Fruit fly (Drosophila melanogaster) whole organism, embryonic: ENCODE measurements around the gene eIF3d1.

Experiments used
- Ada2b ChIP-seq: fragments of 200-800 bp; sonication (Bioruptor generic); IDR thresholded peaks from 2 replicates; pipeline ENCODE4 v1.3.6; 2022; ENCODE audit warnings: missing biosample characterization, missing genetic modification characterization
- Atf3 ChIP-seq: fragments of 200-800 bp; sonication (Bioruptor generic); optimal IDR thresholded peaks from 3 replicates; lab custom pipeline; 2016; ENCODE audit warnings: missing biosample characterization, missing genetic modification characterization
- BEAF-32 ChIP-seq: fragments of 200-800 bp; sonication (Bioruptor generic); optimal IDR thresholded peaks from 3 replicates; lab custom pipeline; 2017; ENCODE audit warnings: missing biosample characterization, missing genetic modification characterization, mild to moderate bottlenecking, moderate library complexity, missing genetic modification reagents
- C15 ChIP-seq: fragments of 200-800 bp; sonication (Bioruptor generic); IDR thresholded peaks from 3 replicates; pipeline ENCODE4 v1.3.6; 2022; ENCODE audit warnings: missing biosample characterization, missing genetic modification characterization
- CG10209 ChIP-seq: fragments of 200-800 bp; sonication (Bioruptor generic); optimal IDR thresholded peaks from 3 replicates; lab custom pipeline; 2017; ENCODE audit warnings: missing biosample characterization, mild to moderate bottlenecking, missing genetic modification characterization, missing genetic modification reagents
- CG10366 ChIP-seq: fragments of 200-800 bp; sonication (Bioruptor generic); IDR thresholded peaks from 2 replicates; pipeline ENCODE4 v1.3.6; 2022; ENCODE audit warnings: missing biosample characterization, missing genetic modification characterization
- CG11093 ChIP-seq: fragments of 200-800 bp; sonication (Bioruptor generic); IDR thresholded peaks from 3 replicates; pipeline ENCODE4 v1.3.6; 2022; ENCODE audit warnings: missing biosample characterization, missing genetic modification characterization
- CG12071 ChIP-seq: fragments of 200-800 bp; sonication (Bioruptor generic); optimal IDR thresholded peaks from 3 replicates; lab custom pipeline; 2018; ENCODE audit warnings: missing biosample characterization, mild to moderate bottlenecking, missing genetic modification characterization
- CG12391 ChIP-seq: fragments of 200-800 bp; sonication (Bioruptor generic); optimal IDR thresholded peaks from 3 replicates; lab custom pipeline; 2018; ENCODE audit warnings: missing biosample characterization, mild to moderate bottlenecking, missing genetic modification characterization, moderate library complexity
- CG12744 ChIP-seq: fragments of 200-800 bp; sonication (Bioruptor generic); optimal IDR thresholded peaks from 2 replicates; lab custom pipeline; 2016; ENCODE audit warnings: missing biosample characterization, missing genetic modification characterization
- CG12769 ChIP-seq: fragments of 200-800 bp; sonication (Bioruptor generic); optimal IDR thresholded peaks from 2 replicates; lab custom pipeline; 2019; ENCODE audit warnings: missing biosample characterization, mild to moderate bottlenecking, missing genetic modification characterization, moderate library complexity
- CG13123 ChIP-seq: fragments of 200-800 bp; sonication (Bioruptor generic); optimal IDR thresholded peaks from 2 replicates; lab custom pipeline; 2016; ENCODE audit warnings: missing biosample characterization, missing genetic modification characterization
- CG13296 ChIP-seq: fragments of 200-800 bp; sonication (Bioruptor generic); optimal IDR thresholded peaks from 3 replicates; lab custom pipeline; 2018; ENCODE audit warnings: missing biosample characterization, mild to moderate bottlenecking, missing genetic modification characterization
- CG15514 ChIP-seq: fragments of 200-800 bp; sonication (Bioruptor generic); optimal IDR thresholded peaks from 3 replicates; lab custom pipeline; 2017; ENCODE audit warnings: missing biosample characterization, missing genetic modification characterization, mild to moderate bottlenecking, moderate library complexity, missing genetic modification reagents
- CG17328 ChIP-seq: fragments of 200-800 bp; sonication (Bioruptor generic); IDR thresholded peaks from 2 replicates; pipeline ENCODE4 v1.3.6; 2022; ENCODE audit warnings: missing biosample characterization, missing genetic modification characterization
- CG17829 ChIP-seq: fragments of 200-800 bp; optimal IDR thresholded peaks from 2 replicates; lab custom pipeline; 2019; ENCODE audit warnings: missing biosample characterization, mild to moderate bottlenecking, missing genetic modification characterization, moderate library complexity
- CG18262 ChIP-seq: fragments of 200-800 bp; optimal IDR thresholded peaks from 3 replicates; lab custom pipeline; 2019; ENCODE audit warnings: missing biosample characterization, mild to moderate bottlenecking, missing genetic modification characterization, moderate library complexity
- CG2678 ChIP-seq: fragments of 200-800 bp; sonication (Bioruptor generic); optimal IDR thresholded peaks from 3 replicates; lab custom pipeline; 2019; ENCODE audit warnings: missing biosample characterization, mild to moderate bottlenecking, missing genetic modification characterization, moderate library complexity
- CG3065 ChIP-seq: fragments of 200-800 bp; sonication (Bioruptor generic); optimal IDR thresholded peaks from 2 replicates; lab custom pipeline; 2016; ENCODE audit warnings: missing biosample characterization, missing genetic modification characterization
- CG3281 ChIP-seq: fragments of 200-800 bp; sonication (Bioruptor generic); optimal IDR thresholded peaks from 3 replicates; lab custom pipeline; 2017; ENCODE audit warnings: missing biosample characterization, mild to moderate bottlenecking, missing genetic modification characterization
- CG34376 ChIP-seq: fragments of 200-800 bp; sonication (Bioruptor generic); optimal IDR thresholded peaks from 2 replicates; lab custom pipeline; 2018; ENCODE audit warnings: missing biosample characterization, mild to moderate bottlenecking, missing genetic modification characterization
- CG4820 ChIP-seq: fragments of 200-800 bp; sonication (Bioruptor generic); optimal IDR thresholded peaks from 3 replicates; lab custom pipeline; 2016; ENCODE audit warnings: missing biosample characterization, missing genetic modification characterization
- CG6654 ChIP-seq: fragments of 200-800 bp; sonication (Bioruptor generic); optimal IDR thresholded peaks from 2 replicates; lab custom pipeline; 2017; ENCODE audit warnings: missing biosample characterization, mild to moderate bottlenecking, missing genetic modification characterization
- CG7987 ChIP-seq: fragments of 200-800 bp; sonication (Bioruptor generic); optimal IDR thresholded peaks from 2 replicates; lab custom pipeline; 2018; ENCODE audit warnings: missing biosample characterization, mild to moderate bottlenecking, missing genetic modification characterization, moderate library complexity
- E2f1 ChIP-seq: fragments of 200-800 bp; sonication (Bioruptor generic); IDR thresholded peaks from 2 replicates; pipeline ENCODE4 v1.3.6; 2022; ENCODE audit warnings: missing biosample characterization, missing genetic modification characterization
- Ets65A ChIP-seq: fragments of 200-800 bp; sonication (Bioruptor generic); peaks from one replicate; lab custom pipeline; 2016; ENCODE audit warnings: missing biosample characterization, missing genetic modification characterization
- H15 ChIP-seq: fragments of 200-800 bp; sonication (Bioruptor generic); IDR thresholded peaks from 3 replicates; pipeline ENCODE4 v1.3.6; 2022; ENCODE audit warnings: missing biosample characterization, missing genetic modification characterization
- HmgD ChIP-seq: fragments of 200-800 bp; sonication (Bioruptor generic); optimal IDR thresholded peaks from 3 replicates; lab custom pipeline; 2016; ENCODE audit warnings: missing biosample characterization, missing genetic modification characterization
- Hsf ChIP-seq: fragments of 200-800 bp; sonication (Bioruptor generic); optimal IDR thresholded peaks from 3 replicates; lab custom pipeline; 2016; ENCODE audit warnings: missing biosample characterization, missing genetic modification characterization
- Nf-YB ChIP-seq: fragments of 200-800 bp; sonication (Bioruptor generic); optimal IDR thresholded peaks from 3 replicates; lab custom pipeline; 2019; ENCODE audit warnings: missing biosample characterization, mild to moderate bottlenecking, missing genetic modification characterization, moderate library complexity
- Oli ChIP-seq: fragments of 200-800 bp; sonication (Bioruptor generic); optimal IDR thresholded peaks from 2 replicates; lab custom pipeline; 2018; ENCODE audit warnings: missing biosample characterization, mild to moderate bottlenecking, missing genetic modification characterization, moderate library complexity
- Sox100B ChIP-seq: fragments of 200-800 bp; sonication (Bioruptor generic); optimal IDR thresholded peaks from 3 replicates; lab custom pipeline; 2018; ENCODE audit warnings: missing biosample characterization, mild to moderate bottlenecking, missing genetic modification characterization
- amos ChIP-seq: fragments of 200-800 bp; sonication (Bioruptor generic); IDR thresholded peaks from 2 replicates; pipeline ENCODE4 v1.3.6; 2022; ENCODE audit warnings: missing biosample characterization, missing genetic modification characterization; ENCODE audit not compliant: partially characterized antibody
- aop ChIP-seq: fragments of 200-800 bp; sonication (Bioruptor generic); IDR thresholded peaks from 2 replicates; pipeline ENCODE4 v1.3.6; 2022; ENCODE audit warnings: missing biosample characterization, missing genetic modification characterization
- chinmo ChIP-seq: fragments of 200-800 bp; sonication (Bioruptor generic); IDR thresholded peaks from 4 replicates; pipeline ENCODE4 v1.3.6; 2022; ENCODE audit warnings: missing biosample characterization, missing genetic modification characterization; ENCODE audit not compliant: partially characterized antibody
- dan ChIP-seq: fragments of 200-800 bp; sonication (Bioruptor generic); IDR thresholded peaks from 2 replicates; pipeline ENCODE4 v1.3.6; 2022; ENCODE audit warnings: missing biosample characterization, missing genetic modification characterization
- ind ChIP-seq: fragments of 200-800 bp; sonication (Bioruptor generic); optimal IDR thresholded peaks from 3 replicates; lab custom pipeline; 2016; ENCODE audit warnings: missing biosample characterization, missing genetic modification characterization
- kah ChIP-seq: fragments of 200-800 bp; sonication (Bioruptor generic); optimal IDR thresholded peaks from 2 replicates; lab custom pipeline; 2018; ENCODE audit warnings: missing biosample characterization, mild to moderate bottlenecking, missing genetic modification characterization
- mam ChIP-seq: fragments of 200-800 bp; sonication (Bioruptor generic); optimal IDR thresholded peaks from 3 replicates; lab custom pipeline; 2016; ENCODE audit warnings: missing biosample characterization, missing genetic modification characterization
- peb ChIP-seq: fragments of 200-800 bp; sonication (Bioruptor generic); IDR thresholded peaks from 2 replicates; pipeline ENCODE4 v1.3.6; 2022; ENCODE audit warnings: missing biosample characterization, missing genetic modification characterization
- ranshi ChIP-seq: fragments of 200-800 bp; sonication (Bioruptor generic); IDR thresholded peaks from 2 replicates; pipeline ENCODE4 v1.3.6; 2022; ENCODE audit warnings: missing biosample characterization, missing genetic modification characterization
- sens ChIP-seq: fragments of 200-800 bp; sonication (Bioruptor generic); peaks from one replicate; lab custom pipeline; 2016; ENCODE audit warnings: missing biosample characterization, missing genetic modification characterization
- slp2 ChIP-seq: fragments of 200-800 bp; sonication (Bioruptor generic); optimal IDR thresholded peaks from 2 replicates; lab custom pipeline; 2016; ENCODE audit warnings: missing biosample characterization, missing genetic modification characterization
- tgo ChIP-seq: fragments of 200-800 bp; sonication (Bioruptor generic); IDR thresholded peaks from 3 replicates; pipeline ENCODE4 v1.3.6; 2022; ENCODE audit warnings: missing biosample characterization, missing genetic modification characterization
- tin ChIP-seq: fragments of 200-800 bp; sonication (Bioruptor generic); optimal IDR thresholded peaks from 3 replicates; lab custom pipeline; 2016; ENCODE audit warnings: missing biosample characterization, missing genetic modification characterization
- ttk ChIP-seq: fragments of 200-800 bp; sonication (Bioruptor generic); IDR thresholded peaks from 2 replicates; pipeline ENCODE4 v2.1.2; 2022; ENCODE audit warnings: missing biosample characterization, missing genetic modification characterization
- usp ChIP-seq: fragments of >200 bp; optimal IDR thresholded peaks from 2 replicates; lab custom pipeline; 2017; ENCODE audit warnings: missing biosample characterization, missing genetic modification characterization
- wek ChIP-seq: fragments of 200-800 bp; sonication (Bioruptor generic); optimal IDR thresholded peaks from 3 replicates; lab custom pipeline; 2018; ENCODE audit warnings: missing biosample characterization, mild to moderate bottlenecking, missing genetic modification characterization, moderate library complexity
- yki ChIP-seq: fragments of >200 bp; optimal IDR thresholded peaks from 3 replicates; lab custom pipeline; 2018
- zen2 ChIP-seq: fragments of 200-800 bp; sonication (Bioruptor generic); IDR thresholded peaks from 3 replicates; pipeline ENCODE4 v1.3.6; 2022; ENCODE audit warnings: missing biosample characterization, missing genetic modification characterization; ENCODE audit not compliant: partially characterized antibody

The eIF3d1 gene

dm6 chr3R:23709508-23710208 is 29.8 kb downstream of the eIF3d1 start, which contains the start of gene CG10301 (continued):
- TF ChIP-seq BEAF-32 = no peak
- TF ChIP-seq CG13296 = no peak
- no peak for TF ChIP-seq CG11093
- TF ChIP-seq slp2 = peak; percentile 1
- TF ChIP-seq HmgD (GFP tag; lab: Kevin White, UChicago) = no peak
- TF ChIP-seq CG15514 = no peak
- no peak for TF ChIP-seq CG12071 (GFP tag; lab: Kevin White, UChicago)
- no peak for TF ChIP-seq CG6654 (GFP tag; lab: Kevin White, UChicago)
- TF ChIP-seq Oli (tag; lab: Kevin White, UChicago) = peak; percentile 65
- TF ChIP-seq usp = no peak
- TF ChIP-seq C15 = no peak
- no peak for TF ChIP-seq amos (GFP tag; lab: Robert Waterston, UW)
- TF ChIP-seq CG17829 (tag; lab: Kevin White, UChicago) = peak; percentile 74
- TF ChIP-seq Sox100B (GFP tag; lab: Kevin White, UChicago) = peak; percentile 50
- peak; percentile 10 for TF ChIP-seq wek
- TF ChIP-seq kah (GFP tag; lab: Kevin White, UChicago) = peak; percentile 34
- TF ChIP-seq CG3281 (GFP tag; lab: Kevin White, UChicago) = no peak
- peak; percentile 67 for TF ChIP-seq CG10209 (GFP tag; lab: Kevin White, UChicago)
- TF ChIP-seq CG4820 (GFP tag; lab: Kevin White, UChicago) = peak; percentile 67
- peak; percentile 72 for TF ChIP-seq CG12391 (tag; lab: Kevin White, UChicago)
- no peak for TF ChIP-seq CG7987 (GFP tag; lab: Kevin White, UChicago)
- no peak for TF ChIP-seq CG34376 (GFP tag; lab: Kevin White, UChicago)
- TF ChIP-seq CG3065 = peak; percentile 43
- 0 out of 2 replicates have a peak, but pooled peaks have one; percentile 41 for TF ChIP-seq dan (GFP tag; lab: Robert Waterston, UW)
- peak; percentile 53 for TF ChIP-seq CG10366 (GFP tag; lab: Robert Waterston, UW)
- peak; percentile 48 for TF ChIP-seq peb
- TF ChIP-seq CG13123 = no peak
- peak; percentile 90 for TF ChIP-seq Ets65A (GFP tag; lab: Kevin White, UChicago)
- TF ChIP-seq E2f1 = peak; percentile 60
- TF ChIP-seq tgo (GFP tag; lab: Robert Waterston, UW) = peak; percentile 26; the same call in 1 of the 3 replicates
- TF ChIP-seq Nf-YB = peak; percentile 8
- peak; percentile 66 for TF ChIP-seq tin
- TF ChIP-seq CG17328 (GFP tag; lab: Robert Waterston, UW) = peak; percentile 81
- TF ChIP-seq ind (GFP tag; lab: Kevin White, UChicago) = peak; percentile 20
- peak; percentile 68 for TF ChIP-seq ranshi (GFP tag; lab: Robert Waterston, UW)
- no peak for TF ChIP-seq zen2 (GFP tag; lab: Robert Waterston, UW)
- TF ChIP-seq Ada2b (GFP tag; lab: Robert Waterston, UW) = peak; percentile 23; the same call in 1 of the 2 replicates
- TF ChIP-seq CG18262 (tag; lab: Kevin White, UChicago) = peak; percentile 74
- peak; percentile 8 for TF ChIP-seq CG12769
- TF ChIP-seq ttk (GFP tag; lab: Robert Waterston, UW) = 0 out of 2 replicates have a peak, but pooled peaks have one; percentile 12
- no peak for TF ChIP-seq CG12744 (GFP tag; lab: Kevin White, UChicago)
- TF ChIP-seq H15 = peak; percentile 52; the same call in 1 of the 3 replicates
- 0 out of 2 replicates have a peak, but pooled peaks have one; percentile 38 for TF ChIP-seq aop (GFP tag; lab: Robert Waterston, UW)
- TF ChIP-seq sens (GFP tag; lab: Kevin White, UChicago) = peak; percentile 97
- peak; percentile 68 for TF ChIP-seq Hsf (GFP tag; lab: Kevin White, UChicago)
- peak; percentile 13 for TF ChIP-seq mam
- TF ChIP-seq chinmo (GFP tag; lab: Robert Waterston, UW) = no peak
- TF ChIP-seq CG2678 (tag; lab: Kevin White, UChicago) = peak; percentile 51
- no peak for TF ChIP-seq yki (lab: Kevin White, UChicago)
- TF ChIP-seq Atf3 (GFP tag; lab: Kevin White, UChicago) = peak; percentile 17
